Worm (Caenorhabditis elegans) whole organism, L1 larva: ENCODE measurements around the gene str-143.

ENCODE experiments used
- C04F5.9 ChIP-seq: sonication (generic microtip); optimal IDR thresholded peaks from 2 replicates; lab custom pipeline; 2016; ENCODE audit warnings: missing genetic modification characterization, missing compliant biosample characterization
- F16B12.6 ChIP-seq: fragments of 150-350 bp; optimal IDR thresholded peaks from 2 replicates; lab custom pipeline; 2014; ENCODE audit warnings: missing biosample characterization, missing genetic modification characterization
- Y116A8C.19 ChIP-seq: sonication (generic microtip); optimal IDR thresholded peaks from 2 replicates; lab custom pipeline; 2016; ENCODE audit warnings: missing compliant biosample characterization, missing genetic modification characterization, borderline replicate concordance
- alr-1 ChIP-seq: fragments of 200-800 bp; sonication (Bioruptor generic); optimal IDR thresholded peaks from 2 replicates; lab custom pipeline; 2018; ENCODE audit warnings: borderline replicate concordance, mild to moderate bottlenecking, missing genetic modification characterization, missing compliant biosample characterization
- blmp-1 ChIP-seq: fragments of 150-350 bp; optimal IDR thresholded peaks from 2 replicates; lab custom pipeline; 2014; ENCODE audit warnings: missing biosample characterization, missing genetic modification characterization
- ceh-63 ChIP-seq: fragments of 200-800 bp; sonication (Bioruptor generic); optimal IDR thresholded peaks from 2 replicates; lab custom pipeline; 2018; ENCODE audit warnings: mild to moderate bottlenecking, missing genetic modification characterization, missing compliant biosample characterization
- ceh-8 ChIP-seq: fragments of 200-800 bp; sonication (Bioruptor generic); optimal IDR thresholded peaks from 2 replicates; lab custom pipeline; 2018; ENCODE audit warnings: mild to moderate bottlenecking, missing genetic modification characterization, moderate library complexity, missing compliant biosample characterization
- ces-1 ChIP-seq: fragments of 150-350 bp; optimal IDR thresholded peaks from 2 replicates; lab custom pipeline; 2014; ENCODE audit warnings: missing biosample characterization, missing genetic modification reagents, missing genetic modification characterization
- dpl-1 ChIP-seq, 3 experiments: fragments of 150-350 bp in 2 of 3; sonication (generic microtip) in 1 of 3; optimal IDR thresholded peaks; 2 replicates each; lab custom pipeline; 2014 to 2017; ENCODE audit warnings: missing biosample characterization in 3 of 3, missing genetic modification characterization in 3 of 3, missing genetic modification reagents in 3 of 3
- dsc-1 ChIP-seq: sonication (generic microtip); optimal IDR thresholded peaks from 2 replicates; lab custom pipeline; 2016; ENCODE audit warnings: mild to moderate bottlenecking, missing genetic modification characterization, missing compliant biosample characterization
- egl-27 ChIP-seq, 2 experiments: fragments of 150-350 bp in 1 of 2; sonication (generic microtip); optimal IDR thresholded peaks; 3 replicates each; lab custom pipeline; 2017 to 2018; ENCODE audit warnings: missing biosample characterization in 2 of 2, missing genetic modification characterization in 2 of 2, missing genetic modification reagents in 2 of 2
- elt-2 ChIP-seq: sonication (generic microtip); optimal IDR thresholded peaks from 2 replicates; lab custom pipeline; 2016; ENCODE audit warnings: missing genetic modification characterization, mild to moderate bottlenecking, inconsistent platforms, missing compliant biosample characterization, missing genetic modification reagents
- elt-3 ChIP-seq, 6 experiments: fragments of 150-350 bp in 1 of 6; sonication (generic microtip); optimal IDR thresholded peaks; 2 replicates each; lab custom pipeline; 2017 to 2018; ENCODE audit warnings: missing biosample characterization in 6 of 6, missing genetic modification characterization in 6 of 6, inconsistent platforms in 1 of 6
- ets-5 ChIP-seq: fragments of 200-800 bp; sonication (Bioruptor generic); IDR thresholded peaks from 2 replicates; pipeline ENCODE4 v1.3.6; 2022; ENCODE audit warnings: missing genetic modification characterization, missing compliant biosample characterization
- fkh-4 ChIP-seq: sonication (generic microtip); optimal IDR thresholded peaks from 2 replicates; lab custom pipeline; 2016; ENCODE audit warnings: missing compliant biosample characterization, missing genetic modification characterization, borderline replicate concordance
- hlh-17 ChIP-seq: fragments of 200-800 bp; sonication (Bioruptor generic); optimal IDR thresholded peaks from 2 replicates; lab custom pipeline; 2018; ENCODE audit warnings: missing genetic modification characterization, mild to moderate bottlenecking, missing compliant biosample characterization, moderate library complexity, borderline replicate concordance
- hlh-4 ChIP-seq: sonication (generic microtip); optimal IDR thresholded peaks from 2 replicates; lab custom pipeline; 2016; ENCODE audit warnings: mild to moderate bottlenecking, missing genetic modification characterization, missing compliant biosample characterization
- hpl-2 ChIP-seq: fragments of 150-350 bp; optimal IDR thresholded peaks from 2 replicates; lab custom pipeline; 2014; ENCODE audit warnings: missing biosample characterization, missing genetic modification reagents, missing genetic modification characterization
- irx-1 ChIP-seq: sonication (generic microtip); optimal IDR thresholded peaks from 2 replicates; lab custom pipeline; 2016; ENCODE audit warnings: missing genetic modification characterization, missing compliant biosample characterization
- lin-14 ChIP-seq: fragments of 200-800 bp; sonication (Bioruptor generic); optimal IDR thresholded peaks from 2 replicates; lab custom pipeline; 2018; ENCODE audit warnings: mild to moderate bottlenecking, missing genetic modification characterization, moderate library complexity, missing compliant biosample characterization
- lin-15B ChIP-seq: fragments of 150-350 bp; sonication (generic microtip); optimal IDR thresholded peaks from 3 replicates; lab custom pipeline; 2014; ENCODE audit warnings: missing biosample characterization, missing genetic modification characterization
- lin-35 ChIP-seq, 2 experiments: fragments of 150-350 bp; optimal IDR thresholded peaks; 2 replicates each; lab custom pipeline; 2014; ENCODE audit warnings: missing biosample characterization in 2 of 2, missing genetic modification characterization in 2 of 2, missing genetic modification reagents in 2 of 2
- lin-39 ChIP-seq: fragments of 150-350 bp; optimal IDR thresholded peaks from 2 replicates; lab custom pipeline; 2014; ENCODE audit warnings: missing biosample characterization, missing genetic modification reagents, missing genetic modification characterization
- mep-1 ChIP-seq: fragments of 150-350 bp; optimal IDR thresholded peaks from 2 replicates; lab custom pipeline; 2014; ENCODE audit warnings: missing biosample characterization, missing genetic modification characterization
- nhr-11 ChIP-seq: fragments of 150-350 bp; optimal IDR thresholded peaks from 2 replicates; lab custom pipeline; 2014; ENCODE audit warnings: missing biosample characterization, missing genetic modification characterization
- nhr-12 ChIP-seq: sonication (generic microtip); optimal IDR thresholded peaks from 2 replicates; lab custom pipeline; 2017; ENCODE audit warnings: missing biosample characterization, missing genetic modification characterization
- nhr-19 ChIP-seq: fragments of 200-800 bp; sonication (Bioruptor generic); conservative IDR thresholded peaks from 2 replicates; pipeline ENCODE4 v1.3.6; 2022; ENCODE audit warnings: missing genetic modification characterization, missing compliant biosample characterization
- nhr-20 ChIP-seq: sonication (generic microtip); optimal IDR thresholded peaks from 2 replicates; lab custom pipeline; 2016; ENCODE audit warnings: mild to moderate bottlenecking, missing genetic modification characterization, missing compliant biosample characterization
- nhr-47 ChIP-seq: sonication (generic microtip); optimal IDR thresholded peaks from 2 replicates; lab custom pipeline; 2016; ENCODE audit warnings: mild to moderate bottlenecking, missing genetic modification characterization, moderate library complexity, missing compliant biosample characterization
- nhr-71 ChIP-seq: sonication (generic microtip); optimal IDR thresholded peaks from 2 replicates; lab custom pipeline; 2016; ENCODE audit warnings: mild to moderate bottlenecking, missing genetic modification characterization, moderate library complexity, missing compliant biosample characterization
- nhr-76 ChIP-seq: sonication (generic microtip); optimal IDR thresholded peaks from 2 replicates; lab custom pipeline; 2017; ENCODE audit warnings: missing biosample characterization, missing genetic modification characterization
- nhr-84 ChIP-seq: sonication (generic microtip); optimal IDR thresholded peaks from 2 replicates; lab custom pipeline; 2017; ENCODE audit warnings: missing biosample characterization, missing genetic modification characterization
- nhr-85 ChIP-seq: sonication (generic microtip); peaks from one replicate; lab custom pipeline; 2016; ENCODE audit warnings: missing genetic modification characterization, inconsistent platforms, missing compliant biosample characterization
- nhr-90 ChIP-seq: sonication (generic microtip); optimal IDR thresholded peaks from 2 replicates; lab custom pipeline; 2016; ENCODE audit warnings: mild to moderate bottlenecking, missing genetic modification characterization, missing compliant biosample characterization; ENCODE audit not compliant: poor library complexity
- pag-3 ChIP-seq: sonication (generic microtip); optimal IDR thresholded peaks from 2 replicates; lab custom pipeline; 2017; ENCODE audit warnings: missing genetic modification characterization, mild to moderate bottlenecking, missing compliant biosample characterization, antibody characterized with exemption, borderline replicate concordance; ENCODE audit not compliant: insufficient read depth
- skn-1 ChIP-seq: fragments of 150-350 bp; optimal IDR thresholded peaks from 2 replicates; lab custom pipeline; 2014; ENCODE audit warnings: missing biosample characterization, missing genetic modification characterization
- snpc-4 ChIP-seq: fragments of 150-350 bp; optimal IDR thresholded peaks from 2 replicates; lab custom pipeline; 2014; ENCODE audit warnings: missing biosample characterization, missing genetic modification characterization
- snu-23 ChIP-seq: sonication (generic microtip); optimal IDR thresholded peaks from 2 replicates; lab custom pipeline; 2016; ENCODE audit warnings: missing genetic modification characterization, missing compliant biosample characterization
- sup-37 ChIP-seq: fragments of 200-800 bp; sonication (Bioruptor generic); optimal IDR thresholded peaks from 2 replicates; lab custom pipeline; 2018; ENCODE audit warnings: mild to moderate bottlenecking, missing genetic modification characterization, missing compliant biosample characterization
- tlp-1 ChIP-seq: fragments of 150-350 bp; optimal IDR thresholded peaks from 2 replicates; lab custom pipeline; 2014; ENCODE audit warnings: missing biosample characterization, missing genetic modification characterization
- unc-130 ChIP-seq: fragments of 150-350 bp; optimal IDR thresholded peaks from 2 replicates; lab custom pipeline; 2017; ENCODE audit warnings: missing biosample characterization, missing genetic modification characterization, inconsistent platforms
- unc-86 ChIP-seq: sonication (generic microtip); optimal IDR thresholded peaks from 2 replicates; lab custom pipeline; 2016; ENCODE audit warnings: missing genetic modification characterization, missing compliant biosample characterization
- vab-15 ChIP-seq: sonication (generic microtip); optimal IDR thresholded peaks from 2 replicates; lab custom pipeline; 2017; ENCODE audit warnings: missing genotype, mild to moderate bottlenecking, missing genetic modification characterization, missing compliant biosample characterization
- ztf-11 ChIP-seq, 2 experiments: sonication (generic microtip); optimal IDR thresholded peaks; 2 replicates each; lab custom pipeline; 2016 to 2017; ENCODE audit warnings: missing genetic modification characterization in 2 of 2, missing biosample characterization in 1 of 2, missing compliant biosample characterization in 1 of 2
- ztf-4 ChIP-seq: fragments of 150-350 bp; optimal IDR thresholded peaks from 2 replicates; lab custom pipeline; 2014; ENCODE audit warnings: missing biosample characterization, missing genetic modification characterization

str-143 gene

DNA sequence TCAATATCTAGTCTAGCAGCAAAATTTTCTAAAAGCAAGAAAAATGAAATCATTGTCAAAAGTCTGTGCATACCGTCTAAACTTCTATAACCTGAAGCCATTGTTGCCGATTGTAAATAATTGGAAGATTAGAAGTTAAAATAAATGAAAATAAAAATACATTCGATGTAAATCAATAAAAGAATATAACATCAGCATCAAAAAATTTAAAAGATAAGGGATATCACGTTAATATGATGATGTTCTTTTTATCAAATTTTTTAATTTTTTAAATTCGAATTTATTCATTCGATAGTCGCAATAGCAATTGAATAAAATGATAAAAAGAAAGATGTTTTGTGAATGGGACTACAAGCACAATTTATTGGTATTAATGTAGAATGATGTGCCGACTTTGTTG is 15.6 kb upstream of the str-143 start, which contains the start of gene C09H5.7:
C09H5.7 (minus strand) TSS at position 101 of the 400 bp plus-strand sequence.
- TF ChIP-seq hlh-4 (tag; lab: Kevin White, UChicago) = no peak
- TF ChIP-seq ets-5 (GFP tag; lab: Robert Waterston, UW) = no peak
- TF ChIP-seq unc-86 (tag; lab: Kevin White, UChicago) = no peak

DNA sequence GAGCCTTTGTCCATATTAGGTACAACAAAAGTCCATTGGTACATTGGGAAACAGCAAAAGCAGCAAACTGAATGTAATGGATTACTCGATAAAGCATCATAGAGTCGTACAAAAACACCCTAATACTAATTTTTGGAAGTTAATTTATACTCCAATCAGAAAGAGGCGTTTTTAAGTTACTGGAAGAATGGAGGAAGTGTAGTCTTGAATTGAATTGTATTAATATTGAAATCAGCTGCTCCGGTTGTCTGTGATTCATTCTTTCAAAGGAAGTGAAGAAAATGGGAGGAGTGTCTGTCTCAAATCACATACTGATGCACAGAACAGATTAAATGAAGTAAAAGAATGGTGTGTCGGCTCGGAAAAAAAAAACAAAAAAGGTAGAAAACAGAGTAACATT is 12.0 kb upstream of the str-143 start, which contains the start of gene str-131:
str-131 (minus strand) TSS at position 101 of the 400 bp plus-strand sequence.
- TF ChIP-seq ztf-4 (tag; lab: Kevin White, UChicago) (no peak), snu-23 (GFP tag; lab: Kevin White, UChicago) (no peak), ceh-63 (no peak), vab-15 (no peak), mep-1 (tag; lab: Kevin White, UChicago) (no peak), lin-15B (no peak), nhr-12 (tag; lab: Kevin White, UChicago) (no peak), lin-14 (no peak), elt-2 (no peak), ets-5 (GFP tag; lab: Robert Waterston, UW) (no peak), nhr-76 (tag; lab: Kevin White, UChicago) (no peak), nhr-84 (tag; lab: Kevin White, UChicago) (no peak), nhr-19 (GFP tag; lab: Robert Waterston, UW) (no peak), pag-3 (tag; lab: Kevin White, UChicago) (no peak), snpc-4 (tag; lab: Kevin White, UChicago) (no peak), nhr-85 (tag; lab: Kevin White, UChicago) (no peak)
- TF ChIP-seq, all 84 proteins: peak for 0

DNA sequence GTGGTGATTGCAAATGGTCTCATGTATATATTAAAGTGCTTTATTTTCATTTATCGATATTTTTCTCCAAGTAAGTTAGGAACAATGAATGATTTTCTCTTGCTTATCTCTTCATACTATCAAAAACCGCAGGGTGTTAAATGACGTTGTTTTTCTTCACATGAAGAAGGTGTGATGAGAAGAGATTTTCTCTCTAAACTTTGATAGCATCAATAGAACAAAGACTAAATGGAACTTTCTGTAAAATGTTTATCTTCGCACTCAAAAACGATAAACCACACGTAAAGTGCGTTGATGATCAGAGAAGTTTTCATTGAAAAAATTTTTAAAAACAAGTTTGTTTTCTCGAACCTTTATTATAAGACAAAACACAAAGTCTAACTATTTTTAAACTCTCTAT is 10.3 kb upstream of the str-143 start:
- peak; percentile 27 for TF ChIP-seq blmp-1 (tag; lab: Kevin White, UChicago)
- TF ChIP-seq vab-15 = no peak
- peak in 5 of 6 experiments; percentile 8 to 54 (median 38) for TF ChIP-seq elt-3 (tag; optimal IDR thresholded peaks at IDR 0.05; lab: Kevin White, UChicago)
- no peak for TF ChIP-seq ceh-8 (GFP tag; lab: Kevin White, UChicago)
- peak; percentile 29 for TF ChIP-seq nhr-90 (tag; lab: Kevin White, UChicago)
- no peak for TF ChIP-seq fkh-4 (tag; lab: Kevin White, UChicago)
- TF ChIP-seq nhr-20 (tag; lab: Kevin White, UChicago) = peak; percentile 65
- no peak for TF ChIP-seq hpl-2 (GFP tag; lab: Kevin White, UChicago)
- TF ChIP-seq unc-130 (tag; lab: Kevin White, UChicago) = no peak
- no peak for TF ChIP-seq tlp-1 (tag; lab: Kevin White, UChicago)
- TF ChIP-seq C04F5.9 (tag; lab: Kevin White, UChicago) = no peak
- TF ChIP-seq nhr-19 (GFP tag; lab: Robert Waterston, UW) = peak; percentile 25
- TF ChIP-seq hlh-17 (GFP tag; lab: Kevin White, UChicago) = no peak
- no peak for TF ChIP-seq egl-27 (tag; optimal IDR thresholded peaks at IDR 0.05; lab: Kevin White, UChicago)
- TF ChIP-seq nhr-47 = no peak
- TF ChIP-seq nhr-85 (tag; lab: Kevin White, UChicago) = peak; percentile 86
- TF ChIP-seq nhr-71 (tag; lab: Kevin White, UChicago) = peak; percentile 56
- no peak for TF ChIP-seq nhr-84 (tag; lab: Kevin White, UChicago)
- no peak for TF ChIP-seq ces-1 (GFP tag; lab: Kevin White, UChicago)
- TF ChIP-seq dsc-1 = no peak
- TF ChIP-seq, all 84 proteins: peak for 7

DNA sequence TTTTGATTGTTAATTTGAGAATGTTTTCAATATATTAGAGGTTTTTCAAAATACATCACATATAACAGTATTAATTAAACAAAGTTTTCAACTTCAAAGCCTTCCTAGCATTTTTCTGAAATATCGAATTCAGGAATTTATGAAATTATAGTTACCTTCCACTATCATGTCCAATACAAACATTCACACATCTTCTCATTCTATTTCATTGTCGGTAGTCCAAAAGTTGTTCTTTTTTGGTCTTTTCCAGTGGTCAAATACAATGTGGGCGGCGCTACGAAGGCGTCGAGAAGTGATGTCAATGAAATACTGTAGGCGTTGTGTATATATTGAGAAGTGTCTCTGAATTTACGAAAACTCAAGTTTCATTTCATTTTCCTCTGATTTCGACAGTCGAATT is 6.2 kb upstream of the str-143 start, which contains the start of gene catp-3:
catp-3 (plus strand) TSS at position 301 of the 400 bp plus-strand sequence.
- TF ChIP-seq sup-37 (GFP tag; lab: Kevin White, UChicago) (no peak), F16B12.6 (tag; lab: Kevin White, UChicago) (no peak), mep-1 (tag; lab: Kevin White, UChicago) (no peak), Y116A8C.19 (tag; lab: Kevin White, UChicago) (no peak), lin-35 (GFP tag; optimal IDR thresholded peaks at IDR 0.05; lab: Kevin White, UChicago) (no peak), ztf-11 (tag; optimal IDR thresholded peaks at IDR 0.05; lab: Kevin White, UChicago) (no peak), nhr-12 (tag; lab: Kevin White, UChicago) (no peak), lin-15B (no peak), vab-15 (no peak), lin-39 (tag; lab: Kevin White, UChicago) (no peak), dpl-1 (GFP tag; optimal IDR thresholded peaks at IDR 0.05; lab: Kevin White, UChicago) (no peak), nhr-11 (tag; lab: Kevin White, UChicago) (no peak), irx-1 (tag; lab: Kevin White, UChicago) (no peak), alr-1 (tag; lab: Kevin White, UChicago) (no peak), skn-1 (tag; lab: Kevin White, UChicago) (no peak)
